Worm (Caenorhabditis elegans): Measurements from ENCODE around the gene kin-29.

kin-29 gene

DNA sequence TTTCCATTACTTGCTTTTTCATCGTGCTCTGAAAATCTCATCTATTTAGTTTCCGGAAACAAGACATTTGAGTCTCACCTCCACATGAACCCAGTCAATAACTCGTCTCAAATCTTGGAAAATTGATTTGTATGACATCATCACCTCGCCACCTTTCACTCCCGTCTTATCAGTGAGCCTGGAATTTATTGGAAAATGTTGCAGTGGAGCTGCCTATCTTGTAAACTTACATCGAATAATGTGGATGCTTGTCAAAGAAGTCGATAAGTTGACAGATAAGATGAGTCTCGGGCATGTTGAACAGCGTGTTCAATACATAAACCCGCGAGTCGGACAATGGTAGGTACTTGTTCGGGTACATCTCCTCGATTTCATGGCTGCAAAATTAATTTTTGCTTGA is 15.5 kb downstream of the kin-29 start:
- no peak for TF ChIP-seq med-1 (GFP tag; optimal IDR thresholded peaks at IDR 0.05; ENCODE audit: insufficient read depth)
- TF ChIP-seq flt-1 (GFP tag; IDR thresholded peaks at IDR 0.05), result no peak
- TF ChIP-seq cog-1 (tag; optimal IDR thresholded peaks at IDR 0.05), result no peak
- TF ChIP-seq tab-1 (GFP tag; IDR thresholded peaks at IDR 0.05), result no peak
- TF ChIP-seq T22C8.4 (GFP tag; IDR thresholded peaks at IDR 0.05), result no peak
- TF ChIP-seq ztf-23 (GFP tag; IDR thresholded peaks at IDR 0.05), result no peak
- no peak for TF ChIP-seq ref-1 (GFP tag; conservative IDR thresholded peaks at IDR 0.05)
- no peak for TF ChIP-seq klf-2 (GFP tag; conservative IDR thresholded peaks at IDR 0.05)
- no peak for TF ChIP-seq ztf-29 (GFP tag; IDR thresholded peaks at IDR 0.05)

- no peak for TF ChIP-seq ref-1 (GFP tag; conservative IDR thresholded peaks at IDR 0.05)
- TF ChIP-seq klf-2 (GFP tag; conservative IDR thresholded peaks at IDR 0.05), result no peak
- no peak for TF ChIP-seq flt-1 (GFP tag; IDR thresholded peaks at IDR 0.05)
- no peak for TF ChIP-seq med-1 (GFP tag; optimal IDR thresholded peaks at IDR 0.05; ENCODE audit: insufficient read depth)
- no peak for TF ChIP-seq ztf-23 (GFP tag; IDR thresholded peaks at IDR 0.05)
- no peak for TF ChIP-seq cog-1 (tag; optimal IDR thresholded peaks at IDR 0.05)
- TF ChIP-seq T22C8.4 (GFP tag; IDR thresholded peaks at IDR 0.05), result no peak
- TF ChIP-seq ztf-29 (GFP tag; IDR thresholded peaks at IDR 0.05), result no peak
- TF ChIP-seq tab-1 (GFP tag; IDR thresholded peaks at IDR 0.05), result no peak
Observed at ce11 chrX:2827702-2828182, 24.5 kb downstream of the kin-29 start, which contains the start of gene ssr-2. TSS of gene ssr-2 (minus strand) at chrX:2827752.

DNA sequence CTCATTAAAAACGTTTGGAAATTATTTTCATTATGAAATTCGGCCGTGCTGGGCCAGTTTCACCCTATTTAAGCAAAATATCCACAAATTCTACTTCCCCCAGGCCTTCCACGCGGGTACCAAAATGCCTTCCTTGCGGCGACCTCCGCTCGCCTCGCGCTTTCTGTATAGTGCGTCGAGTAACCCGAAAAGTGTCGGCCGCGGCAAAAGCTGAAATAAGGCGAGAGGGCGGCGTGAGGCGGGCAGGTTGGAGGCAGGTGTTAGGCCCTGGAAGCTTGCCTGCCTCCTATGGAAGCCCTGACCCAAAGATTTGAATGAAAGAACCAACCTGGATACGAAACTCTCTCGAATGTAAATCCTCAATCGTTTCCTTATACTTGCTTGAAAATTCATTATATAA is 25.9 kb downstream of the kin-29 start:
- TF ChIP-seq cog-1 (tag; optimal IDR thresholded peaks at IDR 0.05) (no peak), med-1 (GFP tag; optimal IDR thresholded peaks at IDR 0.05; ENCODE audit: insufficient read depth) (no peak), ref-1 (GFP tag; conservative IDR thresholded peaks at IDR 0.05) (no peak), ztf-23 (GFP tag; IDR thresholded peaks at IDR 0.05) (no peak), T22C8.4 (GFP tag; IDR thresholded peaks at IDR 0.05) (no peak), klf-2 (GFP tag; conservative IDR thresholded peaks at IDR 0.05) (no peak), ztf-29 (GFP tag; IDR thresholded peaks at IDR 0.05) (no peak), tab-1 (GFP tag; IDR thresholded peaks at IDR 0.05) (no peak), flt-1 (GFP tag; IDR thresholded peaks at IDR 0.05) (no peak)

ce11 chrX:2820148-2820547 is 32.1 kb downstream of the kin-29 start, which contains the start of gene tsp-6:
TSS of gene tsp-6 (plus strand) at chrX:2820448.
- TF ChIP-seq ref-1 (GFP tag; conservative IDR thresholded peaks at IDR 0.05), result no peak
- no peak for TF ChIP-seq cog-1 (tag; optimal IDR thresholded peaks at IDR 0.05)
- TF ChIP-seq ztf-29 (GFP tag; IDR thresholded peaks at IDR 0.05), result no peak
- no peak for TF ChIP-seq klf-2 (GFP tag; conservative IDR thresholded peaks at IDR 0.05)
- TF ChIP-seq tab-1 (GFP tag; IDR thresholded peaks at IDR 0.05), result no peak
- TF ChIP-seq flt-1 (GFP tag; IDR thresholded peaks at IDR 0.05), result no peak
- no peak for TF ChIP-seq ztf-23 (GFP tag; IDR thresholded peaks at IDR 0.05)
- no peak for TF ChIP-seq med-1 (GFP tag; optimal IDR thresholded peaks at IDR 0.05; ENCODE audit: insufficient read depth)
- no peak for TF ChIP-seq T22C8.4 (GFP tag; IDR thresholded peaks at IDR 0.05)

- no peak for TF ChIP-seq klf-2 (GFP tag; conservative IDR thresholded peaks at IDR 0.05)
- TF ChIP-seq cog-1 (tag; optimal IDR thresholded peaks at IDR 0.05), result no peak
- TF ChIP-seq ztf-29 (GFP tag; IDR thresholded peaks at IDR 0.05), result no peak
- TF ChIP-seq med-1 (GFP tag; optimal IDR thresholded peaks at IDR 0.05; ENCODE audit: insufficient read depth), result no peak
Observed at ce11 chrX:2819747-2820146, 32.5 kb downstream of the kin-29 start.

ce11 chrX:2818899-2819298 is 33.3 kb downstream of the kin-29 start:
- TF ChIP-seq ref-1 (GFP tag; conservative IDR thresholded peaks at IDR 0.05) (no peak), ztf-29 (GFP tag; IDR thresholded peaks at IDR 0.05) (no peak), tab-1 (GFP tag; IDR thresholded peaks at IDR 0.05) (no peak), flt-1 (GFP tag; IDR thresholded peaks at IDR 0.05) (no peak), klf-2 (GFP tag; conservative IDR thresholded peaks at IDR 0.05) (no peak)

DNA sequence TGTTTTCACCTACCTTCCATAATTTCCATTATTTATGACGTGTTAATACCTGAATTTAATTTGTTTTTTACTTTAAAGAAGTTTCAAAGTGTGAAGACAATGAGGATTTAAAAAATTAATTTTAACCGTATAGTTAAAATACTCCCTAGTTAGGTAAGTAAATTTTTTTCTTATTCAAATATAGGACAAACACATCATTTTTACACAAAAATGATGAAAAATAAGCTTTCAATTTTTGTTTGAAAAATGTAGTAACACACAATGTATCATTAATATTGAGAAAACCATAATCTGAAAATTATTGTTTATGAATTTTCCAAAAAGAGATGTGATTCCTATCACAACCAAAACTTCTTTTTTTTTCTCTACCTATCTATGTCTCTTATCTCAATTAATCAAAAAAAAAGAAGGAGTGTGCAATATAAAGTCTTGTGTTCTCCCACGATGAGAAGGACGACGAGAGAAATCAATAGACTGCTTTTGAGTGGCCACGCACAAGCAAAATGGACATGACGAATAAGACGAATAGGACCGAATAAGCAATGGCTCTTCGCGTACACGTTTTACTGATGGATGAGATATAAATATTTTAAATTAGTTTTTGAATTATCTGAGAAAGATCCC is 38.0 kb downstream of the kin-29 start, which contains the start of gene C14A11.6:
Gene C14A11.6 (minus strand): TSS at position 51 of the 624 bp plus-strand sequence.
- TF ChIP-seq ztf-23 (GFP tag; IDR thresholded peaks at IDR 0.05), result no peak
- no peak for TF ChIP-seq T22C8.4 (GFP tag; IDR thresholded peaks at IDR 0.05)
- TF ChIP-seq ztf-29 (GFP tag; IDR thresholded peaks at IDR 0.05), result no peak

DNA sequence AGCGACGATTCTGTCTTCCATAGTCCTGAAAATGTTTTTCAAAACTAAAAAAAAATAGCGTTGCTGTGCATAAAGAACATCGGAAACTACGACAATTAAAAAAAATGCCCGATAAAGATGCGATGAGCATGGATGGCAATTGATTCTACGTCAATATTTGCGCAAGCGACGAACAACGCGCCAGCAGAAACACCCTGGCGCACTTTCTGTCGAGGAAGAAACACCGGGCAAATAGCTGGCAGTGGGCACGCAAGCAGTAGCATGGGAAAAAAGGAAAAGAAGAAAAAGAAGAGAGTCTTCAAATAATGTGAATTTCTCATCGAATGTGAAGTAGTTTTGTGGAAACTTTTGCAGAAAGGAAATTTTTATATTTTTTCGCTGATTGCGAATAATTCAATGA is 42.6 kb downstream of the kin-29 start, which contains the start of gene C14A11.9:
Gene C14A11.9 (minus strand): TSS at position 27 of the 400 bp plus-strand sequence.
- TF ChIP-seq ztf-23 (GFP tag; IDR thresholded peaks at IDR 0.05), result peak; percentile 80
- TF ChIP-seq T22C8.4 (GFP tag; IDR thresholded peaks at IDR 0.05), result 0 out of 2 replicates have a peak, but pooled peaks have one; percentile 29
- TF ChIP-seq ref-1 (GFP tag; conservative IDR thresholded peaks at IDR 0.05), result no peak
- peak; percentile 74; the same call in 1 of the 2 replicates for TF ChIP-seq tab-1 (GFP tag; IDR thresholded peaks at IDR 0.05)
- TF ChIP-seq cog-1 (tag; optimal IDR thresholded peaks at IDR 0.05), result peak; percentile 72
- peak; percentile 47 for TF ChIP-seq med-1 (GFP tag; optimal IDR thresholded peaks at IDR 0.05; ENCODE audit: insufficient read depth)
- TF ChIP-seq klf-2 (GFP tag; conservative IDR thresholded peaks at IDR 0.05), result 0 out of 2 replicates have a peak, but pooled peaks have one; percentile 13
- peak; percentile 66 for TF ChIP-seq flt-1 (GFP tag; IDR thresholded peaks at IDR 0.05)
- 0 out of 2 replicates have a peak, but pooled peaks have one; percentile 20 for TF ChIP-seq ztf-29 (GFP tag; IDR thresholded peaks at IDR 0.05)

DNA sequence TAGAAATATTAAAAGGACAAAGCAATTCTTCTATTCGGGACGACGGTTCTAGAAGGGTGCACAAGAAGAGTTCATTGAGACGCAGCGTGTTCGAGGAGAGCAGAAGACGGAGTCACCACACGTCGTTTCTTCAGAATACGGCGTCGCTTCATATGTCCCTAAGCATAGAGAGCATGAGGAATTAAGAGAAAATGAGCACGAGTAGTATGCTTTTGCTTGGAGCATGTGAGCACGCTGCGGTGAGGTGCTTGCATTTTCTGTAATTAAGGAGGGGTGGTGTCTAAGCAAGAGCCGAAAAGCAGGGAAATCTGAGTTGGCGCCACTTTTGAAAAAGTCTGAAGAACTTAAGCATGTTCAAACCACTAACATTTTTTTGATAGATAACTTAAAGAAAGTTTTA is 44.8 kb downstream of the kin-29 start, which contains the start of gene C14A11.5:
Gene C14A11.5 (minus strand): TSS at position 139 of the 400 bp plus-strand sequence.
- TF ChIP-seq med-1 (GFP tag; optimal IDR thresholded peaks at IDR 0.05; ENCODE audit: insufficient read depth) (no peak), ref-1 (GFP tag; conservative IDR thresholded peaks at IDR 0.05) (no peak), flt-1 (GFP tag; IDR thresholded peaks at IDR 0.05) (no peak), ztf-29 (GFP tag; IDR thresholded peaks at IDR 0.05) (no peak), T22C8.4 (GFP tag; IDR thresholded peaks at IDR 0.05) (no peak), tab-1 (GFP tag; IDR thresholded peaks at IDR 0.05) (no peak), ztf-23 (GFP tag; IDR thresholded peaks at IDR 0.05) (no peak), cog-1 (tag; optimal IDR thresholded peaks at IDR 0.05) (no peak), klf-2 (GFP tag; conservative IDR thresholded peaks at IDR 0.05) (no peak)
